Fruit fly (Drosophila melanogaster): Measurements from ENCODE around the gene pn.
A peak's percentile ranks its signal among the peaks of the same experiment; 100 is the strongest.

DNA sequence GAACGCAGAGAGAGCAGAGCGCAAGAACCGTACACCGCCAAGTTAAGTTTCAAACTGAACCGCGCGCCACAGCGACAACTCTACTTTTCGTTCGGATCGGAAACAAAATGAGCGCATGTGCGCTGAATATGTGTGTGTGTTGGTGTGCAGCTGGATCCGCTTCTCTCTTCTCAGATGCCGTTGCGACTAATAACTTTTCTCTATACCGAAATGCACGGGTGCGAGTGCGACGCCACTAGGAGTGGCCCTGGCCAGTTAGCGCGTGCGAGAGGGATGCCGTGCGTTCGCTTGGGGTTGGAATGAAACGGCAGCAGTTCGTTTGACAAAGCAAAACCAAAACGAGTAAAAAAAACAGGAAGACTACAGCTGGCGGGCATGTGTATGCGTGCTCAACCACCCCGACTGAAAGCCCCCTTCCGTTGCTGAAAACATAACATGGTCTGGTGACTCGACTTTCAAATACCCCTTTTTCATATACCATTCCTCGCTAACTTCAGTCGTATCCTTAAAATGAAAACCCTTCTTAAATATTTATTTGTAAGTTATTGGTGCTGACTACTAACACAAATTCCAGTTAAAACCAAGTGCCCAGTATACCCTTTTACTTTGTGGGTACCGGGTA lies 44.1 kb upstream of the pn start:
- TF ChIP-seq psq (optimal IDR thresholded peaks at IDR 0.05), result no peak
- peak; percentile 82 for TF ChIP-seq CG8478 (optimal IDR thresholded peaks at IDR 0.05)
- no peak for TF ChIP-seq usp (GFP tag; optimal IDR thresholded peaks at IDR 0.05)
- TF ChIP-seq EcR (GFP tag; optimal IDR thresholded peaks at IDR 0.05), result peak in 1 of 2 experiments; percentile 39
- TF ChIP-seq pan (optimal IDR thresholded peaks at IDR 0.05), result peak; percentile 98
- no peak for TF ChIP-seq Dll (optimal IDR thresholded peaks at IDR 0.05)
